Worm (Caenorhabditis elegans) whole organism, L2 larva: ENCODE results near the gene ztf-27.

Experiments used
- R02D3.7 ChIP-seq: fragments of 150-350 bp; optimal IDR thresholded peaks from 2 replicates; lab custom pipeline; 2014; ENCODE audit warnings: missing biosample characterization, missing genetic modification characterization
- ZK546.5 ChIP-seq: sonication (generic microtip); optimal IDR thresholded peaks from 2 replicates; lab custom pipeline; 2017; ENCODE audit warnings: missing biosample characterization, missing genetic modification characterization
- alr-1 ChIP-seq: fragments of 150-350 bp; optimal IDR thresholded peaks from 2 replicates; lab custom pipeline; 2014; ENCODE audit warnings: missing biosample characterization, missing genetic modification characterization
- aly-2 ChIP-seq: fragments of 150-350 bp; optimal IDR thresholded peaks from 2 replicates; lab custom pipeline; 2014; ENCODE audit warnings: missing biosample characterization, missing genetic modification characterization
- ama-1 ChIP-seq: fragments of 150-350 bp; optimal IDR thresholded peaks from 2 replicates; lab custom pipeline; 2018; ENCODE audit warnings: inconsistent platforms
- egl-27 ChIP-seq: sonication (generic microtip); optimal IDR thresholded peaks from 3 replicates; lab custom pipeline; 2017; ENCODE audit warnings: missing biosample characterization, missing genetic modification reagents, missing genetic modification characterization
- lin-13 ChIP-seq: fragments of 150-350 bp; optimal IDR thresholded peaks from 2 replicates; lab custom pipeline; 2014; ENCODE audit warnings: missing biosample characterization, missing genetic modification reagents, missing genetic modification characterization
- lsy-2 ChIP-seq, 2 experiments: fragments of 150-350 bp in 1 of 2; sonication (generic microtip) in 1 of 2; optimal IDR thresholded peaks; 2 replicates each; lab custom pipeline; 2014 to 2017; ENCODE audit warnings: missing biosample characterization in 2 of 2, missing genetic modification characterization in 2 of 2
- nhr-11 ChIP-seq: fragments of 150-350 bp; optimal IDR thresholded peaks from 2 replicates; lab custom pipeline; 2014; ENCODE audit warnings: missing biosample characterization, missing genetic modification characterization
- nhr-12 ChIP-seq: fragments of 150-350 bp; optimal IDR thresholded peaks from 2 replicates; lab custom pipeline; 2014; ENCODE audit warnings: missing biosample characterization, missing genetic modification characterization
- nhr-237 ChIP-seq: fragments of 150-350 bp; optimal IDR thresholded peaks from 2 replicates; lab custom pipeline; 2014; ENCODE audit warnings: missing biosample characterization, missing genetic modification characterization
- nhr-6 ChIP-seq: fragments of 150-350 bp; optimal IDR thresholded peaks from 2 replicates; lab custom pipeline; 2014; ENCODE audit warnings: missing biosample characterization, missing genetic modification characterization
- snpc-4 ChIP-seq: fragments of 150-350 bp; optimal IDR thresholded peaks from 2 replicates; lab custom pipeline; 2014; ENCODE audit warnings: missing biosample characterization, missing genetic modification characterization
- unc-62 ChIP-seq: fragments of 150-350 bp; optimal IDR thresholded peaks from 2 replicates; lab custom pipeline; 2014; ENCODE audit warnings: missing biosample characterization, missing genetic modification reagents, missing genetic modification characterization

ce11 chrII:10421941-10422340, 36.8 kb downstream of the ztf-27 start, which contains the start of gene frpr-21:
- no peak for TF ChIP-seq snpc-4 (tag; lab: Kevin White, UChicago)
- TF ChIP-seq egl-27 (tag; lab: Kevin White, UChicago) = no peak
- TF ChIP-seq nhr-12 (tag; lab: Kevin White, UChicago) = no peak
- TF ChIP-seq nhr-237 (tag; lab: Kevin White, UChicago) = no peak
- no peak for TF ChIP-seq ZK546.5 (tag; lab: Kevin White, UChicago)
- no peak for TF ChIP-seq R02D3.7 (tag; lab: Kevin White, UChicago)
- TF ChIP-seq alr-1 = no peak
- no peak for TF ChIP-seq lsy-2 (tag; optimal IDR thresholded peaks at IDR 0.05; lab: Kevin White, UChicago)
- no peak for TF ChIP-seq ama-1 (lab: Kevin White, UChicago)
- no peak for TF ChIP-seq nhr-11
- TF ChIP-seq nhr-6 (tag; lab: Kevin White, UChicago) = no peak
- no peak for TF ChIP-seq lin-13 (GFP tag; lab: Kevin White, UChicago)
- TF ChIP-seq unc-62 (GFP tag; lab: Kevin White, UChicago) = no peak
- no peak for TF ChIP-seq aly-2 (tag; lab: Kevin White, UChicago)
